Fruit fly (Drosophila melanogaster) whole organism, pupa: ENCODE measurements around the gene Dus2.

Experiments used
- CG10348 ChIP-seq: fragments of 200-800 bp; sonication (Bioruptor generic); IDR thresholded peaks from 2 replicates; pipeline ENCODE4 v1.3.6; 2022; ENCODE audit warnings: missing biosample characterization, missing genetic modification characterization
- CG12605 ChIP-seq: fragments of 200-800 bp; sonication (Bioruptor generic); IDR thresholded peaks from 2 replicates; pipeline ENCODE4 v1.3.6; 2022; ENCODE audit warnings: missing biosample characterization, missing genetic modification characterization
- CG13204 ChIP-seq: fragments of 200-800 bp; sonication (Bioruptor generic); optimal IDR thresholded peaks from 2 replicates; lab custom pipeline; 2018; ENCODE audit warnings: missing biosample characterization, mild to moderate bottlenecking, missing genetic modification characterization, moderate library complexity
- CG14655 ChIP-seq: fragments of 200-800 bp; sonication (Bioruptor generic); optimal IDR thresholded peaks from 3 replicates; lab custom pipeline; 2017; ENCODE audit warnings: mild to moderate bottlenecking, missing biosample characterization, missing genetic modification reagents, missing genetic modification characterization
- CG15710 ChIP-seq: fragments of 200-800 bp; sonication (Bioruptor generic); optimal IDR thresholded peaks from 2 replicates; lab custom pipeline; 2018; ENCODE audit warnings: missing biosample characterization, mild to moderate bottlenecking, missing genetic modification characterization, moderate library complexity
- CG17806 ChIP-seq: fragments of 200-800 bp; sonication (Bioruptor generic); optimal IDR thresholded peaks from 2 replicates; lab custom pipeline; 2018; ENCODE audit warnings: missing biosample characterization, mild to moderate bottlenecking, missing genetic modification characterization, moderate library complexity
- CG32121 ChIP-seq: fragments of 200-800 bp; sonication (Bioruptor generic); IDR thresholded peaks from 2 replicates; pipeline ENCODE4 v1.3.6; 2022; ENCODE audit warnings: missing biosample characterization, missing genetic modification characterization
- CG34367 ChIP-seq: fragments of 200-800 bp; sonication (Bioruptor generic); optimal IDR thresholded peaks from 2 replicates; lab custom pipeline; 2018; ENCODE audit warnings: missing biosample characterization, mild to moderate bottlenecking, missing genetic modification characterization
- CG4496 ChIP-seq: fragments of 200-800 bp; sonication (Bioruptor generic); IDR thresholded peaks from 3 replicates; pipeline ENCODE4 v1.3.6; 2022; ENCODE audit warnings: missing biosample characterization, missing genetic modification characterization
- CG8159 ChIP-seq: fragments of 200-800 bp; sonication (Bioruptor generic); optimal IDR thresholded peaks from 3 replicates; lab custom pipeline; 2018; ENCODE audit warnings: missing biosample characterization, mild to moderate bottlenecking, missing genetic modification characterization, moderate library complexity
- CG8301 ChIP-seq: fragments of 200-800 bp; sonication (Bioruptor generic); optimal IDR thresholded peaks from 2 replicates; lab custom pipeline; 2018; ENCODE audit warnings: missing biosample characterization, mild to moderate bottlenecking, missing genetic modification characterization
- CG9948 ChIP-seq: fragments of 200-800 bp; sonication (Bioruptor generic); optimal IDR thresholded peaks from 2 replicates; lab custom pipeline; 2018; ENCODE audit warnings: missing biosample characterization, mild to moderate bottlenecking, missing genetic modification characterization, moderate library complexity
- D1 ChIP-seq: fragments of 200-800 bp; sonication (Bioruptor generic); optimal IDR thresholded peaks from 2 replicates; lab custom pipeline; 2018; ENCODE audit warnings: missing biosample characterization, mild to moderate bottlenecking, missing genetic modification characterization, moderate library complexity
- EcR ChIP-seq: fragments of 200-800 bp; sonication (Bioruptor generic); optimal IDR thresholded peaks from 3 replicates; lab custom pipeline; 2019; ENCODE audit warnings: missing biosample characterization, missing genetic modification characterization, mild to moderate bottlenecking, moderate library complexity, missing genetic modification reagents
- Ets98B ChIP-seq: fragments of 200-800 bp; sonication (Bioruptor generic); IDR thresholded peaks from 2 replicates; pipeline ENCODE4 v1.3.6; 2022; ENCODE audit warnings: missing biosample characterization, missing genetic modification characterization
- Pif1A ChIP-seq: fragments of 200-800 bp; sonication (Bioruptor generic); optimal IDR thresholded peaks from 3 replicates; lab custom pipeline; 2016; ENCODE audit warnings: missing biosample characterization, missing genetic modification characterization
- Pif1B ChIP-seq: fragments of 200-800 bp; sonication (Bioruptor generic); optimal IDR thresholded peaks from 3 replicates; lab custom pipeline; 2016; ENCODE audit warnings: missing biosample characterization, missing genetic modification characterization
- Snoo ChIP-seq: fragments of 200-800 bp; sonication (Bioruptor generic); optimal IDR thresholded peaks from 3 replicates; lab custom pipeline; 2017; ENCODE audit warnings: missing biosample characterization, mild to moderate bottlenecking, missing genetic modification characterization, inconsistent platforms
- fd96Ca ChIP-seq: fragments of 200-800 bp; sonication (Bioruptor generic); IDR thresholded peaks from 3 replicates; pipeline ENCODE4 v1.3.6; 2022; ENCODE audit warnings: missing biosample characterization, missing genetic modification characterization
- gl ChIP-seq: fragments of 200-800 bp; sonication (Bioruptor generic); optimal IDR thresholded peaks from 2 replicates; lab custom pipeline; 2018; ENCODE audit warnings: missing biosample characterization, mild to moderate bottlenecking, missing genetic modification characterization
- rn ChIP-seq: fragments of 200-800 bp; sonication (Bioruptor generic); IDR thresholded peaks from 2 replicates; pipeline ENCODE4 v1.3.6; 2022; ENCODE audit warnings: missing biosample characterization, missing genetic modification characterization

The Dus2 gene

DNA sequence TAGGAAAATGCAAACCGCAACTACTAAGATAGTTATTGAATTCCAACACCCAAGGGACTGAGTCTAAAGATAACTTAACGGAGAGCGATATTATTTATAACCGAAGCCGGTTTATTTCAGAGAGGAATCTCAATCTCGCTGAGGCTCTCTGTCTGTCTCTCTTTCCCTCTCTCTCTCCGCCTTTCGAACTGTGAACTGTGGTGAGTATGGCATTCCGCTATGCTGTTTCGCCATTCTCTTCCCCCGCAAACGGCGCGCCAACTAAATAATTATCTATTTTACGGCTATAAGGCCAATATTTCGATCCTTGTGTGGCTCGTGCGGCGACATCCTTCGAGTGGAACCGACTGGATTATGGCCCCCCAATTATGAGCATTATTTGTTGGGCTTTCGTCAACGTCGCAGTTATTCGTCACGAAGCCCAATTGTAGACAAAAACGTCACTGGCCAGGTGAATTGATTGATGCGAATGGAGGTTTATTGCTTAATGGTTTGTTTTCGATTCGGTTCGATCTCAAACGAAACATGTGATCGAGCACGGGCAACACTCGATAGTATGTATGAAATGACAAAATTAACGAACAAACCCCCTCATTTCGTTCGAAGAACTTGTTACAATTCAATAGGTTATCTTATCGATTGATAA is 25.5 kb upstream of the Dus2 start:
- no peak for TF ChIP-seq CG15710 (tag; lab: Kevin White, UChicago)
- TF ChIP-seq gl, result no peak
- TF ChIP-seq Snoo, result no peak
- 0 out of 2 replicates have a peak, but pooled peaks have one; percentile 17 for TF ChIP-seq CG12605
- TF ChIP-seq CG4496, result no peak; the same call in 2 of the 3 replicates
- TF ChIP-seq CG9948 (tag; lab: Kevin White, UChicago), result no peak
- no peak for TF ChIP-seq CG10348 (GFP tag; lab: Robert Waterston, UW)
- peak; percentile 21 for TF ChIP-seq CG13204 (GFP tag; lab: Kevin White, UChicago)
- no peak for TF ChIP-seq D1
- no peak for TF ChIP-seq fd96Ca (GFP tag; lab: Robert Waterston, UW)
- no peak for TF ChIP-seq CG32121 (GFP tag; lab: Robert Waterston, UW)
- TF ChIP-seq EcR, result peak; percentile 54
- TF ChIP-seq Ets98B (GFP tag; lab: Robert Waterston, UW), result peak; percentile 9; the same call in 1 of the 2 replicates
- no peak for TF ChIP-seq CG8159 (tag; lab: Kevin White, UChicago)
- no peak for TF ChIP-seq CG14655
- no peak for TF ChIP-seq rn (GFP tag; lab: Robert Waterston, UW)
- no peak for TF ChIP-seq Pif1A (GFP tag; lab: Kevin White, UChicago)
- TF ChIP-seq CG34367 (tag; lab: Kevin White, UChicago), result no peak
- TF ChIP-seq, all 21 proteins: peak for 4

DNA sequence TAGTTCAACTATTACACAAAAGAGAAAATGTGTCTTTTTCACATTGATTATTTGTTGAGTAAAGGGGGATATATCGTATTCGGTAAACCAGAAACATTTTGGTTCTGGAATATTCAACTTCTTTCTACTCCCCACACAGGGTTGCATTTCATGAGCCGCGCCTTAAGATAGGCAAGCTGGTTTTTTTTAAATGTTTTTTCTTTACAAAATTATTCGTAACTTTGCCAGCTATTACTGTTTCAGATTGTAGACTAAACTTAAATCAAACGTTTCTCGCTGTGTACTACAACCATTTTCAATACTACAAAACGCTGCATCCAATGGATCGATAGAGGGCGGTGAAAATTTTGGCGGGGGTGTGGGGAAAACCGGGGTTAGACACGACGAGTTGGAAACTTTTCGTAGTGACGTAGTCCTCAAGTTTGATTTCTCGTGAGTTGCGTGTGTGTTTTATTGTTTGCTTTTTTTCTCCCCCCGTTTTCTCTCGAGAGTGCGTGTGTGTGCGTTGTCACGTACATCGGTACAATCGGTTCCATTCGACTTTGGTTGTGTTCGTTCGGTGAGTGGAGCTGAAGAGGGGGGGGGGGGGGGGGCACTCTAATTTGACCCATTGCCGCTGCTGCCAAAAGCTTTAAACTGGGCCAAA is 24.2 kb upstream of the Dus2 start:
- TF ChIP-seq Ets98B (GFP tag; lab: Robert Waterston, UW), result peak; percentile 46
- TF ChIP-seq CG10348 (GFP tag; lab: Robert Waterston, UW), result no peak
- TF ChIP-seq CG12605, result 0 out of 2 replicates have a peak, but pooled peaks have one; percentile 30
- no peak for TF ChIP-seq CG13204 (GFP tag; lab: Kevin White, UChicago)
- TF ChIP-seq EcR, result no peak
- peak; percentile 17 for TF ChIP-seq CG15710 (tag; lab: Kevin White, UChicago)
- TF ChIP-seq Pif1B (GFP tag; lab: Kevin White, UChicago), result no peak
- TF ChIP-seq CG8301 (tag; lab: Kevin White, UChicago), result peak; percentile 44
- peak; percentile 15 for TF ChIP-seq CG17806
- TF ChIP-seq gl, result no peak
- TF ChIP-seq rn (GFP tag; lab: Robert Waterston, UW), result no peak
- no peak for TF ChIP-seq D1
- peak; percentile 60 for TF ChIP-seq CG14655
- peak; percentile 41 for TF ChIP-seq Pif1A (GFP tag; lab: Kevin White, UChicago)
- no peak for TF ChIP-seq Snoo
- peak; percentile 43; the same call in 1 of the 3 replicates for TF ChIP-seq CG4496
- TF ChIP-seq CG9948 (tag; lab: Kevin White, UChicago), result peak; percentile 10
- no peak for TF ChIP-seq CG32121 (GFP tag; lab: Robert Waterston, UW)
- peak; percentile 54; the same call in 1 of the 3 replicates for TF ChIP-seq fd96Ca (GFP tag; lab: Robert Waterston, UW)
- TF ChIP-seq CG34367 (tag; lab: Kevin White, UChicago), result no peak
- no peak for TF ChIP-seq CG8159 (tag; lab: Kevin White, UChicago)

DNA sequence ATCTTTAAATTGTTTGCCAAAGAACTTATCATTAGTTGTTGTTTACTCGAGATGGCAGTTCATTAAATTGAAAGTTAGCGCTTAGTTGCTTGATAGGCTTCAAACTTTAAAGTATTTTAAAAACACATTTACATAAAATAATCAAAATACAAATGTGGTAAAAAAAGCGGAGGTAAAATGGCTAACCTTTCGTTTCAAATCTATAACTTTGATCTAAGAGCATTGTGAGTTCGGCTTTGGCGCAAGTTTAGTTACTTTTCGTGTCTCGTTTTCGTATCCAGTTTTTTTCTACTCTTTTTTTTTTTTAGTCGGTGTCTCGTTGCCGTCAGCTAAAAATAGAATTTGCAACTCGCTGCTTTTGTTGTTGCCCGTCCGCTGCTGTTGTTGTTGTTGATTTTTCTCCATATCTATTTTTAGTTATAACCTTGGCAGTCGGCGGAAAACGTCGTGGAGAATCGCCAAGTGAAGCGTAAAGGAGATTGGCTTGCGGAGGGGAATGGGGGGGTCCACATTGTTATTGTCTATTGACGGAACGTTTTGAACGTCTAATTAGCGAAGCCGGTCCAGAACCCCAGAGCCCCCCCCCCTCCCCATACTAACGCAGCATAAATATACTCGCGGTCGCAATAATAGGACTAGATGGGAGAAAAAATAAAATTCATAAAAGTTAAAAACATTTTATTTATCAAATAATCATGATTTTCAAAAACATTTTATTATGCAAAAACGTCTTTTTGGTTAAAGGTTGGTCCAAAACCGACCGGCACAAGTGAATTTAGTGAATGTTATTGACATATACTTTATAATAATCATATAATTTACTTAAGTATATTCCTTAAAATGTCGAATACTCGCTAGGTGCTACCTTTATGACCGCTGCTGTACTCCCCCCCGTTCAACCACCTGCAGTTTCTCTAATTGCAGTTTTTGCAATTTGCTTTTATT is 23.0 kb upstream of the Dus2 start:
- TF ChIP-seq fd96Ca (GFP tag; lab: Robert Waterston, UW) (peak; percentile 57), D1 (no peak), CG4496 (peak; percentile 90), Snoo (peak; percentile 22), CG9948 (tag; lab: Kevin White, UChicago) (peak; percentile 86), CG8301 (tag; lab: Kevin White, UChicago) (peak; percentile 88), CG17806 (peak; percentile 76), CG34367 (tag; lab: Kevin White, UChicago) (peak; percentile 64), EcR (peak; percentile 6), CG14655 (peak; percentile 93), Ets98B (GFP tag; lab: Robert Waterston, UW) (peak; percentile 74), CG13204 (GFP tag; lab: Kevin White, UChicago) (peak; percentile 24), rn (GFP tag; lab: Robert Waterston, UW) (peak; percentile 43; the same call in 1 of the 2 replicates), CG8159 (tag; lab: Kevin White, UChicago) (peak; percentile 79), CG15710 (tag; lab: Kevin White, UChicago) (peak; percentile 68), gl (peak; percentile 13), Pif1B (GFP tag; lab: Kevin White, UChicago) (peak; percentile 46), CG12605 (peak; percentile 81), CG32121 (GFP tag; lab: Robert Waterston, UW) (peak; percentile 83), CG10348 (GFP tag; lab: Robert Waterston, UW) (peak; percentile 41; the same call in 1 of the 2 replicates), Pif1A (GFP tag; lab: Kevin White, UChicago) (peak; percentile 48)

DNA sequence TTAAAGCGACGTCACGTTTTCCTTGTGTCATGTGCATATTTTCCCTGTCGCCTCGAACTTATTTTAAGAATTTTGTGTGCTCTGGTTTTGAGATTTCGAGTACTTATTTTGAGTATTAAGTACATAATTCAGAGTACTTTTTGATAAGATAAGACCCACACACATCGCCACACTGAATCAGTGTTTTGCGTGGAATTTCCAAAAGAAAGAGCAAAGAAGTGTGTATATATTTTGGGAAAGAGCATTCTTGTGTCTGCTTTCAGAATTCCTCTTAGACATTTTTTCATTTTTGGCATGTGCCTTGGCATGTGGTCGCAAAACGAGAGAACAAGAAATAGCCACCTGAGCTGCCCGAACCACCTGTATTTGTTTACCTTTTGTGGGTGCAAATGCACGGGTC is 22.0 kb upstream of the Dus2 start:
- TF ChIP-seq CG8301 (tag; lab: Kevin White, UChicago) (peak; percentile 31), Snoo (no peak), CG17806 (no peak), EcR (no peak), CG34367 (tag; lab: Kevin White, UChicago) (no peak), CG13204 (GFP tag; lab: Kevin White, UChicago) (no peak), CG4496 (0 out of 3 replicates have a peak, but pooled peaks have one; percentile 21), CG10348 (GFP tag; lab: Robert Waterston, UW) (no peak), rn (GFP tag; lab: Robert Waterston, UW) (no peak), Ets98B (GFP tag; lab: Robert Waterston, UW) (peak; percentile 31; the same call in 1 of the 2 replicates), D1 (no peak), CG32121 (GFP tag; lab: Robert Waterston, UW) (peak; percentile 51), fd96Ca (GFP tag; lab: Robert Waterston, UW) (no peak; the same call in 2 of the 3 replicates), CG8159 (tag; lab: Kevin White, UChicago) (no peak), Pif1B (GFP tag; lab: Kevin White, UChicago) (no peak), CG15710 (tag; lab: Kevin White, UChicago) (peak; percentile 6), Pif1A (GFP tag; lab: Kevin White, UChicago) (no peak), gl (no peak), CG12605 (peak; percentile 27; the same call in 1 of the 2 replicates), CG9948 (tag; lab: Kevin White, UChicago) (no peak), CG14655 (peak; percentile 43)
